Worm (Caenorhabditis elegans) whole organism, L4/young adult: ENCODE results near the gene sox-4.

Experiments
- W03F9.2 ChIP-seq: fragments of 150-350 bp; optimal IDR thresholded peaks from 2 replicates; lab custom pipeline; 2014; ENCODE audit warnings: missing biosample characterization, missing genetic modification characterization
- dao-5 ChIP-seq: sonication (generic microtip); optimal IDR thresholded peaks from 2 replicates; lab custom pipeline; 2016; ENCODE audit warnings: missing genotype, missing genetic modification characterization, moderate library complexity, missing compliant biosample characterization
- him-1 ChIP-seq: sonication (generic microtip); optimal IDR thresholded peaks from 2 replicates; lab custom pipeline; 2016; ENCODE audit warnings: missing genotype, missing genetic modification reagents, missing genetic modification characterization, missing compliant biosample characterization

The sox-4 gene

ce11 chrX:3508906-3509305, at the start of gene sox-4:
Gene sox-4, minus strand, starts transcription at chrX:3509006.
- TF ChIP-seq him-1, result no peak
- TF ChIP-seq dao-5, result no peak
- no peak for TF ChIP-seq W03F9.2 (tag; lab: Kevin White, UChicago)

DNA sequence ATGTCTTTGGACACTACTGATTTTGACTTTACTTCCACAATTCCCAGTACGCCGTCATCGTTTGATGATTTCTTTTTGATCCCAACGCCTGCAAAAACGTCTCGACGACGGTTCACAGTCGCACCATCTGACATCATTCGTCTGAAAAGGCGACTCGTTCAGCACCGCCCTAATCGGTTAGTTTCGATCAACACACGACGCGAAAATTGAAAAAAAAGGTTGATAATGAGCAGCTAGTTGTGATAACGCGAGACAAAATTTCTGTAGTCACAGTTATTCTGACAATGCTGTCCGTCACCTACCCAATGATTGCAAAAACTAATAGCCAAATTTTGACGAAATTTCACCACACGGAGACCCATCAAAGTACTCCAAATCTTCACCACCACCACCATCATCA, 47.1 kb upstream of the sox-4 start:
- TF ChIP-seq W03F9.2 (tag; lab: Kevin White, UChicago), result no peak
- no peak for TF ChIP-seq dao-5
- TF ChIP-seq him-1, result no peak

DNA sequence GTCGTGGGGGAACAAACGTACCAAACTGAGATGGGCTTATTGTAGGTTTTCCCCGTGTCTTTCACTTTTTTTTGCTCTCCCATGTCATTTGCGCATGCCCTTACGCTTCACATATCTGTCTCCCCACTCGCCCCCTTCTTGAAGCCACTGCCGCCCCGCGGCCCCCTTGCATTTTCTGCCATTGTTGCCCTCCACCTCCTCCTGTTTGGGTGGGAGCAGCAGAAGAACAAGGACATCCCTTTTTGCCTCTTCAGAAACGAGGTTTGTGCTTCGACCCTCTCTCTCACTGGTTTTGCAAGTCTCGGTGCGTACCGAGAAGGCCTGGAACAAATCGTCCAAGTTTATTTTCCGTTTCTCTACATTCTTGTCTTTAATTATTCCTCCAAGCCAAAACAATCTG, 45.3 kb upstream of the sox-4 start:
- TF ChIP-seq him-1 (no peak), W03F9.2 (tag; lab: Kevin White, UChicago) (no peak), dao-5 (no peak)

- no peak for TF ChIP-seq dao-5
- no peak for TF ChIP-seq him-1
- no peak for TF ChIP-seq W03F9.2 (tag; lab: Kevin White, UChicago)
These were observed 44.9 kb upstream of the sox-4 start for ce11 chrX:3553687-3554086.

ce11 chrX:3552948-3553347, 44.1 kb upstream of the sox-4 start:
- TF ChIP-seq him-1 (no peak), dao-5 (no peak), W03F9.2 (tag; lab: Kevin White, UChicago) (no peak)

- TF ChIP-seq dao-5, result no peak
- TF ChIP-seq him-1, result no peak
- TF ChIP-seq W03F9.2 (tag; lab: Kevin White, UChicago), result no peak
These were observed 42.4 kb upstream of the sox-4 start for ce11 chrX:3551173-3551572.

ce11 chrX:3548716-3549115, 39.9 kb upstream of the sox-4 start:
- no peak for TF ChIP-seq him-1
- TF ChIP-seq dao-5, result no peak
- TF ChIP-seq W03F9.2 (tag; lab: Kevin White, UChicago), result no peak

DNA sequence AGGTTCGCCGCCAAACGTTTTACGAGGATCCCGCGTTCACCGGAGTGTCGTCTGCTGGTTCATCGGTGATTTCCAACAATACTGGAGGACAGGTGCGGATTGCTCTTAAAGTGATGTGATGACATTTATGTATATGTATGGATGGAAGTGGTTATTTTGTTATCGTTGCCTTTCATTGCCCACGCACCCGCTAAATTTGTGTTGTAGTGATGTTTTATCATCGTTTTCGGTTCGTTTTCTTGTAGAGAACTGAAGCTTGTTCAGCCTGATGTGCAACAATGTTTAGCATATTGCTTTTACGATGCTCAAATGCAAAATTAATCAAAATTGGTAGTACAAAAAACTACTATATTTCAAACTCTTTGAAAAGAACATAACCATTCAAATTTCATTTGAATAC, 39.0 kb upstream of the sox-4 start:
- TF ChIP-seq W03F9.2 (tag; lab: Kevin White, UChicago), result no peak
- no peak for TF ChIP-seq him-1
- TF ChIP-seq dao-5, result no peak

DNA sequence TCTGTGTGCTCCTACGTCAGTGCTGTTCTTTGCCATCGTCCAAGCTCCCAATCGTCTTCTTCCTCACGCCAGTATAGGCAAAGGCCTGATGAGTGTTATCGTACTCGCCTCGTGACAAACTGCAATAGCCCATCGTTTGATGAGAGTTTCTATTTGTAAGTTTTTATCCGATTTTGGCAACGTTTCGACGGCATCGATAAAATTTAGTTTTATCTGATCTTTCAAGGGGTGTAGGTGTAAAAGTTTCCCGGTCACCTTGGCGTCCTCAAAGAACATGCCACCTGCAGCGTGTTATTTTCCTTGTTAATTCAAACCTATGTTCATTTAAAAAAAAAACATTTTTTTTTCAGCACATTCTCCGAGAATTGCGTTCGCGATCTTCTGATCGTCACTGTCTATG, 38.3 kb upstream of the sox-4 start:
- TF ChIP-seq dao-5 (no peak), him-1 (no peak), W03F9.2 (tag; lab: Kevin White, UChicago) (no peak)

DNA sequence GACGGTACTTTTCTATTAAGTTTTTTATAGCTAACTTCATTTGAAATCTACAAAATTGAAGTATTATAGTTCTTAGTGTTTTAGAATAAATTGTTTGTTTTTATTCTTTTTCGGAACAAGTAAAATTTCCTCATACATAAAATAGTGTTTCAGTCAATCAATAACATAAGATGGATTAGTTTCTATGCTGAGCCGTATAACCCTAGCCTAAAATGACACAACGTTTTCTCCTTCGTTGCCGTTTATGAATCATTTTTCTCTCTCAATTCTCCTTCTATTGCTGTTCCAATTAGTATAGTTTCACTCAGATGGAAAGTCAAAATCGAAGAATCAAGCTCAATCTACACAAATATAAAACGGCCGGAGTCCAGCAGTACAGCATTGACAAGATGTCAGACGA, 33.4 kb upstream of the sox-4 start, which contains the start of gene rgs-7:
TSS of gene rgs-7 (plus strand) at position 301 of the 400 bp plus-strand sequence.
- TF ChIP-seq dao-5, result no peak
- no peak for TF ChIP-seq W03F9.2 (tag; lab: Kevin White, UChicago)
- TF ChIP-seq him-1, result no peak

DNA sequence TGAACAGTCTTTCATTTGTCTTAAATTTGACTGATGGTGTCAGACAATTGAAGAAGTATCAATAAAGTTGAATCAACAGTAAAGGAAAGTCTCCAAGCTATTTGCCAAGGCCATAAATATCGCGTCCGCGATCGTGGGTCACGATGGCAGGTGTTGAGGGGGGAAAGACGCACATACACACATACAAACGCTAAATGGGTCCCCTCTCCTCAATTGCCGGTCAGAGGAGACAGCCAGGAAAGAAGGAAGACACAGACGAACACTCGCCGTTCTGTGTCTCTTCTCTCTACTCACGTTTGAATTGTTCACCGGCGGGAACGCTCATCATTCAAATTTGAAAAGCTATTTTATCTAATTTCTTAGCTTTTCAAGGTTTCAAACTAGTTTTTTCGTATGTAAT, 32.1 kb upstream of the sox-4 start:
- TF ChIP-seq him-1 (peak; percentile 14), W03F9.2 (tag; lab: Kevin White, UChicago) (no peak)

DNA sequence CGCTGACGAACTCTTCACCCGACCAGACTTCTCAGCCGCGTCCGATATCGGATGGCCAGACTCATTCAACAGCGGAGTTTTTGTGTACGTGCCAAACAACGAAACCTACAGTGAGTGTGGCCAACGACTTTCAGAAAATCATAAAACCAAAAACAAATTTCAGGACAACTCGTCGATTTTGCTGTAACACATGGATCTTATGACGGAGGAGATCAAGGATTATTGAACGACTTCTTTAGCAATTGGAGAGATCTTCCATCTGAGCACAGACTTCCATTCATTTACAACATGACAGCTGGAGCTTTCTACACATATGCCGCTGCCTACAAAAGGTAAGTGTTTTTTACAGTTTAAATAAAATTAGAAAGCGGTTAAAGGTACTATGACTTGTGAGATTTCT, 29.3 kb upstream of the sox-4 start:
- TF ChIP-seq dao-5 (no peak), W03F9.2 (tag; lab: Kevin White, UChicago) (no peak), him-1 (no peak)

DNA sequence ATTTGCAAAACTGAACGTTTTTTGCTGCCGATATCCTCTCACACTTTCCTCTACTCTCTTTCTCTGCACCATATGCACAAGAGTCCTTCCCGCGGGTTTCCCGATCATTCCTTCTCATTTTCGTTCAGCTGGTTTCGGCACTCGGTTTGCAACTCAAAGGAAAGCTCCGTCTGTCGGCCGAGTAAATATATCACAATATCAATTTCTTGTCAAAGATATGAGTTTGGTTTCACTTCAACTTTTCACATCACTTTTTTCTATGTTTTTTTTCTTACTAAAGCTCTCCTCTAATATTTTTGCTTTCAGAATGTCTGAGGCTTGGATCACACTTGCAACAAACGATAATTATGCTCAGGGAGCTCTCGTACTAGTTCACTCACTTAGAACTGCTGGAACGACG, 28.5 kb upstream of the sox-4 start, which contains the start of gene gyg-1:
TSS of gene gyg-1 (plus strand) at position 301 of the 400 bp plus-strand sequence.
- no peak for TF ChIP-seq dao-5
- TF ChIP-seq W03F9.2 (tag; lab: Kevin White, UChicago), result no peak
- no peak for TF ChIP-seq him-1

ce11 chrX:3536302-3537251, 27.8 kb upstream of the sox-4 start:
- TF ChIP-seq dao-5, result no peak
- no peak for TF ChIP-seq him-1
- no peak for TF ChIP-seq W03F9.2 (tag; lab: Kevin White, UChicago)

DNA sequence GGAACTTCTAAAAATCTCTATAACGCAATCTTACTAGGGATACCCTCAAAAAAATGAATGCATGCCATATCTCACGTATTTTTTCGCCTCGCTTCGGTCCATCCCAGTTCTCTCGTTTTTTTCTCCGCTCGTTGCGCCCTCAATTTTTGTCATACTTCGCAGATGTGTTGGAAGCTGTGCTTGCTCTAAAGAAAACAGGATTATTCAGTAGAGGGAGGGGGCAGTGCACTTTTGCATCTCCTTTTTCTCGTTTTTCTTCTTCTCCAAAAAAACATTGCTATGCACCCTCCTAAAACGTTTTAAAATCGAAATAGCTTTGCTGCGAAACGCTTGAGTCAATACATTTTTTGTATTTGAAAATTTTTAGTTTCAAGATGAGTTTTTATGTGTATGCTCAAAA, 26.7 kb upstream of the sox-4 start:
- TF ChIP-seq dao-5 (no peak), him-1 (peak; percentile 61)

DNA sequence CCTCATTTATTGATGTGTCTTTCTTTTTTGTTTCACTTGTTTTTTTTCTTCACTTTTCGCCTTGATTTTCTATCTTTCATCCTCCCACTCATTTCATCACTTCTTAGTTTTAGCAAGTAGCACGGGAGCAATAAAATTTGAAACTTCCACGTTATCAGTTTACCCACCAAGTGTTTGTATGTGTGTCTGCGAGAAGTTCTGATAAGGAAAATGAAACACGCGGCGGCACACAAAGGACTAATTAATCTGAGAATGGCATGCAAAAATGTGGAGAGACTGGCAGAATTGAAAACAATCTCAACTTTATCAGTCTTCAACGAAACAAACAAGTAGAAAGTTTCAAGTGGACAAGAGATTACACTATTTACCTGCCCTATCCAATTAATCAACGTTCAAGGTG, 25.4 kb upstream of the sox-4 start:
- TF ChIP-seq dao-5, result no peak
- TF ChIP-seq him-1, result no peak
- TF ChIP-seq W03F9.2 (tag; lab: Kevin White, UChicago), result no peak
